Fruit fly (Drosophila melanogaster) whole organism, prepupa: ENCODE measurements around the gene CG32221.

ENCODE experiments used
- CG16779 ChIP-seq: fragments of 200-800 bp; sonication (Bioruptor generic); optimal IDR thresholded peaks from 3 replicates; lab custom pipeline; 2017; ENCODE audit warnings: missing biosample characterization, mild to moderate bottlenecking, missing genetic modification characterization
- CG6854 ChIP-seq: fragments of 200-800 bp; sonication (Bioruptor generic); optimal IDR thresholded peaks from 2 replicates; lab custom pipeline; 2017; ENCODE audit warnings: missing biosample characterization, mild to moderate bottlenecking, missing genetic modification characterization
- Hr39 ChIP-seq: fragments of 200-800 bp; sonication (Bioruptor generic); optimal IDR thresholded peaks from 2 replicates; lab custom pipeline; 2016; ENCODE audit warnings: missing biosample characterization, missing genetic modification characterization
- Lpt ChIP-seq: fragments of 200-800 bp; sonication (Bioruptor generic); optimal IDR thresholded peaks from 3 replicates; lab custom pipeline; 2016; ENCODE audit warnings: missing biosample characterization, missing genetic modification characterization
- lz ChIP-seq: fragments of 200-800 bp; sonication (Bioruptor generic); optimal IDR thresholded peaks from 3 replicates; lab custom pipeline; 2016; ENCODE audit warnings: missing biosample characterization, missing genetic modification characterization

- TF ChIP-seq Lpt (GFP tag; lab: Kevin White, UChicago): no peak
- TF ChIP-seq CG16779: no peak
- TF ChIP-seq lz (GFP tag; lab: Kevin White, UChicago): no peak
- TF ChIP-seq Hr39 (GFP tag; lab: Kevin White, UChicago): no peak
- TF ChIP-seq CG6854 (GFP tag; lab: Kevin White, UChicago): no peak
Observed at dm6 chr3L:19818701-19819100, 15.8 kb upstream of the CG32221 start.
